Fruit fly (Drosophila melanogaster) Kc167 (cell line): ENCODE data around the gene CG14269.

Experiments
- Myc ChIP-seq: fragments of >200 bp; optimal IDR thresholded peaks from 2 replicates; lab custom pipeline; 2017; ENCODE audit warnings: missing external identifiers
- Sin3A ChIP-seq: fragments of >200 bp; optimal IDR thresholded peaks from 2 replicates; lab custom pipeline; 2018; ENCODE audit warnings: missing external identifiers
- h ChIP-seq: fragments of >200 bp; optimal IDR thresholded peaks from 3 replicates; lab custom pipeline; 2018; ENCODE audit warnings: missing external identifiers
- insv ChIP-seq: fragments of >200 bp; optimal IDR thresholded peaks from 3 replicates; lab custom pipeline; 2018; ENCODE audit warnings: missing external identifiers
- psq ChIP-seq: fragments of >200 bp; optimal IDR thresholded peaks from 2 replicates; lab custom pipeline; 2017; ENCODE audit warnings: missing external identifiers
- ttk ChIP-seq: sonication (Bioruptor generic); optimal IDR thresholded peaks from 2 replicates; lab custom pipeline; 2017; ENCODE audit warnings: missing external identifiers

dm6 chrX:3424963-3425362 lies 10.6 kb downstream of the CG14269 start:
- TF ChIP-seq psq (lab: Kevin White, UChicago) (no peak), insv (no peak), h (no peak), Sin3A (lab: Kevin White, UChicago) (no peak), Myc (lab: Kevin White, UChicago) (no peak), ttk (lab: Kevin White, UChicago) (no peak)
